Worm (Caenorhabditis elegans) whole organism, young adult: ENCODE results near the gene hrpa-1.

Experiments
- F37B4.10 ChIP-seq: fragments of 200-800 bp; sonication (Bioruptor generic); IDR thresholded peaks from 2 replicates; pipeline ENCODE4 v1.3.6; 2022; ENCODE audit warnings: missing genetic modification characterization, missing compliant biosample characterization
- T07F8.4 ChIP-seq: sonication (generic microtip); optimal IDR thresholded peaks from 2 replicates; lab custom pipeline; 2016; ENCODE audit warnings: mild to moderate bottlenecking, missing genetic modification characterization, moderate library complexity, missing compliant biosample characterization
- akir-1 ChIP-seq: fragments of 200-800 bp; sonication (Bioruptor generic); optimal IDR thresholded peaks from 2 replicates; lab custom pipeline; 2018; ENCODE audit warnings: mild to moderate bottlenecking, missing genetic modification characterization, moderate library complexity, missing compliant biosample characterization
- ama-1 ChIP-seq, 3 experiments: fragments of 150-350 bp in 1 of 3; sonication (generic microtip) in 2 of 3; optimal IDR thresholded peaks; 2 replicates each; lab custom pipeline; 2014 to 2018; ENCODE audit warnings: missing biosample characterization in 2 of 3, missing genetic modification characterization in 2 of 3, missing genetic modification reagents in 2 of 3
- aptf-2 ChIP-seq: fragments of 200-800 bp; sonication (Bioruptor generic); conservative IDR thresholded peaks from 2 replicates; pipeline ENCODE4 v1.3.6; 2022; ENCODE audit warnings: missing genetic modification reagents, missing genetic modification characterization, missing compliant biosample characterization
- attf-5 ChIP-seq: fragments of 200-800 bp; sonication (Bioruptor generic); optimal IDR thresholded peaks from 2 replicates; lab custom pipeline; 2018; ENCODE audit warnings: mild to moderate bottlenecking, missing genetic modification characterization, missing compliant biosample characterization
- dpl-1 ChIP-seq: fragments of 150-350 bp; optimal IDR thresholded peaks from 2 replicates; lab custom pipeline; 2014; ENCODE audit warnings: missing biosample characterization, missing genetic modification reagents, missing genetic modification characterization
- hsf-1 ChIP-seq: fragments of 200-800 bp; sonication (Bioruptor generic); IDR thresholded peaks from 2 replicates; pipeline ENCODE4 v1.3.6; 2022; ENCODE audit warnings: missing genetic modification reagents, missing genetic modification characterization, missing compliant biosample characterization
- nfya-1 ChIP-seq: sonication (generic microtip); optimal IDR thresholded peaks from 2 replicates; lab custom pipeline; 2017; ENCODE audit warnings: antibody characterized with exemption, missing compliant biosample characterization, missing genetic modification characterization, borderline replicate concordance; ENCODE audit not compliant: insufficient read depth
- pbrm-1 ChIP-seq: fragments of 200-800 bp; sonication (Bioruptor generic); IDR thresholded peaks from 2 replicates; pipeline ENCODE4 v1.3.6; 2022; ENCODE audit warnings: missing genetic modification reagents, missing genetic modification characterization, missing compliant biosample characterization
- rpc-1 ChIP-seq, 2 experiments: fragments of 150-350 bp in 1 of 2; sonication (generic microtip) in 1 of 2; optimal IDR thresholded peaks; 2 replicates each; lab custom pipeline; 2014 to 2018; ENCODE audit warnings: missing biosample characterization in 1 of 2, missing genetic modification characterization in 1 of 2, missing genetic modification reagents in 1 of 2, missing genotype in 1 of 2
- unc-62 ChIP-seq: fragments of 150-350 bp; optimal IDR thresholded peaks from 2 replicates; lab custom pipeline; 2014; ENCODE audit warnings: missing biosample characterization, missing genetic modification reagents, missing genetic modification characterization

DNA sequence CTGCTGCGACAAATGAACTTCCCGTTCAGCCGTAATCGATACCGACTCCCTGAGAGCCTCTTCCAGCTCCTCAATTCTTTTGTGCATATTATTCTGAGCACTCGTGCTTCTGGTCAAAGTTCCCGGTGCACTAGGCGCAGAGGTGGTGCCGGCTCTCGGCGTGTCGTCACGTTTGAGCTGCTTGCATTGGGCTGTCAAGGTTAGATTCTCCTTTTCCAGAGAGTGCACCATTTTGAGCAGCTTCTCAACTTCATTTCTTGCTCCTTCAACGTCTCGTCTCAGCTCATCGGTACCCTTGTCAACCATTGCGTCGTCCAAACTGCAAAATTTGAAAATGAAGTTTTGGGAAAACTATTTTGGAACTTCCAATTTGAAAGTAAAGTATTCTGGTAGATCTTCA is 6.8 kb upstream of the hrpa-1 start:
- TF ChIP-seq aptf-2 (GFP tag; lab: Robert Waterston, UW) (no peak), hsf-1 (GFP tag; lab: Robert Waterston, UW) (no peak), attf-5 (GFP tag; lab: Kevin White, UChicago) (no peak), nfya-1 (tag; lab: Kevin White, UChicago) (no peak), F37B4.10 (no peak), T07F8.4 (tag; lab: Kevin White, UChicago) (no peak), akir-1 (no peak), pbrm-1 (no peak), rpc-1 (optimal IDR thresholded peaks at IDR 0.05; lab: Kevin White, UChicago) (no peak), rpc-1 (tag; optimal IDR thresholded peaks at IDR 0.05; lab: Kevin White, UChicago) (no peak), ama-1 (optimal IDR thresholded peaks at IDR 0.05; lab: Kevin White, UChicago) (no peak), ama-1 (GFP tag; optimal IDR thresholded peaks at IDR 0.05; lab: Kevin White, UChicago) (no peak), unc-62 (GFP tag; lab: Kevin White, UChicago) (no peak), dpl-1 (GFP tag; lab: Kevin White, UChicago) (no peak)
